Fruit fly (Drosophila melanogaster): ENCODE results near the gene CG9701.
A peak's percentile ranks its signal among the peaks of the same experiment; 100 is the strongest.

CG9701 gene

dm6 chr3L:16782218-16782763 is 48.9 kb downstream of the CG9701 start (continued):
- TF ChIP-seq CG31441 (GFP tag; IDR thresholded peaks at IDR 0.05) (no peak; the same call in 1 of the 2 replicates), Taf1 (GFP tag; IDR thresholded peaks at IDR 0.05) (peak; percentile 38; the same call in 1 of the 2 replicates), CG34224 (GFP tag; IDR thresholded peaks at IDR 0.05; ENCODE audit: partially characterized antibody) (no peak), CG8388 (GFP tag; optimal IDR thresholded peaks at IDR 0.05) (peak; percentile 72), hbn (GFP tag; IDR thresholded peaks at IDR 0.05; ENCODE audit: partially characterized antibody) (no peak), sc (optimal IDR thresholded peaks at IDR 0.05) (no peak), sc (GFP tag; optimal IDR thresholded peaks at IDR 0.05) (peak; percentile 45), CG4730 (GFP tag; IDR thresholded peaks at IDR 0.05) (peak; percentile 74), ttk (GFP tag; IDR thresholded peaks at IDR 0.05) (peak; percentile 72), bowl (GFP tag; IDR thresholded peaks at IDR 0.05) (no peak), vnd (GFP tag; IDR thresholded peaks at IDR 0.05; ENCODE audit: partially characterized antibody) (no peak), nau (GFP tag; optimal IDR thresholded peaks at IDR 0.05) (no peak), CG30020 (tag; optimal IDR thresholded peaks at IDR 0.05) (no peak), cad (GFP tag; optimal IDR thresholded peaks at IDR 0.05) (no peak), Gug (GFP tag; IDR thresholded peaks at IDR 0.05) (peak; percentile 67; the same call in 3 of the 4 replicates), Dfd (GFP tag; optimal IDR thresholded peaks at IDR 0.05) (no peak), odd (GFP tag; optimal IDR thresholded peaks at IDR 0.05) (no peak), CG14050 (GFP tag; IDR thresholded peaks at IDR 0.05) (peak; percentile 35; the same call in 1 of the 3 replicates), HLHmδ (GFP tag; optimal IDR thresholded peaks at IDR 0.05) (no peak), CG5180 (GFP tag; optimal IDR thresholded peaks at IDR 0.05) (no peak), fd64A (GFP tag; optimal IDR thresholded peaks at IDR 0.05) (peak; percentile 30), CG6689 (GFP tag; IDR thresholded peaks at IDR 0.05) (peak; percentile 77), Sox100B (GFP tag; optimal IDR thresholded peaks at IDR 0.05) (no peak), Oaz (GFP tag; IDR thresholded peaks at IDR 0.05) (no peak), B-H2 (GFP tag; optimal IDR thresholded peaks at IDR 0.05) (no peak), Fer3 (tag; optimal IDR thresholded peaks at IDR 0.05) (peak; percentile 76), sna (GFP tag; IDR thresholded peaks at IDR 0.05; ENCODE audit: partially characterized antibody) (no peak), Gsc (GFP tag; IDR thresholded peaks at IDR 0.05) (0 out of 2 replicates have a peak, but pooled peaks have one; percentile 37), seq (GFP tag; IDR thresholded peaks at IDR 0.05) (peak; percentile 63), repo (GFP tag; optimal IDR thresholded peaks at IDR 0.05) (no peak), HLH3B (GFP tag; IDR thresholded peaks at IDR 0.05) (peak; percentile 81), bsh (GFP tag; optimal IDR thresholded peaks at IDR 0.05) (peak in 1 of 2 experiments; percentile 87), Antp (GFP tag; optimal IDR thresholded peaks at IDR 0.05) (peak; percentile 63), CG33557 (GFP tag; optimal IDR thresholded peaks at IDR 0.05) (no peak), BtbVII (GFP tag; optimal IDR thresholded peaks at IDR 0.05) (peak; percentile 29), tx (GFP tag; optimal IDR thresholded peaks at IDR 0.05) (peak; percentile 50), CG3847 (GFP tag; IDR thresholded peaks at IDR 0.05) (0 out of 2 replicates have a peak, but pooled peaks have one; percentile 7), CG17361 (GFP tag; IDR thresholded peaks at IDR 0.05) (no peak; the same call in none of the 3 replicates), chif (GFP tag; optimal IDR thresholded peaks at IDR 0.05) (peak; percentile 69 to 76), jigr1 (GFP tag; IDR thresholded peaks at IDR 0.05) (peak; percentile 6; the same call in 1 of the 3 replicates), CG32532 (GFP tag; IDR thresholded peaks at IDR 0.05) (peak; percentile 64; the same call in 1 of the 2 replicates), NK7.1 (GFP tag; optimal IDR thresholded peaks at IDR 0.05) (peak; percentile 8), tup (GFP tag; optimal IDR thresholded peaks at IDR 0.05) (peak; percentile 40), ash1 (GFP tag; optimal IDR thresholded peaks at IDR 0.05) (no peak), tna (GFP tag; IDR thresholded peaks at IDR 0.05; ENCODE audit: partially characterized antibody) (no peak), pita (GFP tag; optimal IDR thresholded peaks at IDR 0.05) (no peak), CG12744 (GFP tag; optimal IDR thresholded peaks at IDR 0.05) (peak; percentile 46), Kr (GFP tag; optimal IDR thresholded peaks at IDR 0.05) (no peak), CG12071 (GFP tag; optimal IDR thresholded peaks at IDR 0.05) (peak; percentile 55), tgo (GFP tag; IDR thresholded peaks at IDR 0.05) (peak; percentile 66; the same call in 2 of the 3 replicates)
